Fruit fly (Drosophila melanogaster) Kc167 (cell line): Measurements from ENCODE around the gene Trissin.

ENCODE experiments used
- psq ChIP-seq: fragments of >200 bp; optimal IDR thresholded peaks from 2 replicates; lab custom pipeline; 2017; ENCODE audit warnings: missing external identifiers
- ttk ChIP-seq: sonication (Bioruptor generic); optimal IDR thresholded peaks from 2 replicates; lab custom pipeline; 2017; ENCODE audit warnings: missing external identifiers

dm6 chr3R:15437458-15438414 is 47.5 kb downstream of the Trissin start:
- no peak for TF ChIP-seq ttk (lab: Kevin White, UChicago)
- no peak for TF ChIP-seq psq (lab: Kevin White, UChicago)
